Worm (Caenorhabditis elegans) whole organism, L4 larva: ENCODE data around the gene cgh-1.

Experiments used
- F49E8.2 ChIP-seq: sonication (generic microtip); optimal IDR thresholded peaks from 2 replicates; lab custom pipeline; 2016; ENCODE audit warnings: missing compliant biosample characterization, mild to moderate bottlenecking, missing genetic modification characterization, borderline replicate concordance
- R02D3.7 ChIP-seq: fragments of 150-350 bp; sonication (generic microtip); optimal IDR thresholded peaks from 3 replicates; lab custom pipeline; 2014; ENCODE audit warnings: missing biosample characterization, missing genetic modification characterization
- T20F7.1 ChIP-seq: fragments of 200-800 bp; sonication (Bioruptor generic); optimal IDR thresholded peaks from 2 replicates; lab custom pipeline; 2018; ENCODE audit warnings: mild to moderate bottlenecking, missing genetic modification characterization, missing compliant biosample characterization
- T26A8.4 ChIP-seq: fragments of 200-800 bp; sonication (Bioruptor generic); IDR thresholded peaks from 2 replicates; pipeline ENCODE4 v1.3.6; 2022; ENCODE audit warnings: missing genetic modification characterization, missing compliant biosample characterization
- Y105C5A.15 ChIP-seq: fragments of 200-800 bp; sonication (Bioruptor generic); IDR thresholded peaks from 2 replicates; pipeline ENCODE4 v1.3.6; 2022; ENCODE audit warnings: missing genetic modification characterization, missing compliant biosample characterization
- Y75B8A.6 ChIP-seq: fragments of 200-800 bp; sonication (Bioruptor generic); IDR thresholded peaks from 2 replicates; pipeline ENCODE4 v1.3.6; 2022; ENCODE audit warnings: missing genetic modification reagents, missing genetic modification characterization, missing compliant biosample characterization
- ZK337.2 ChIP-seq: fragments of 200-800 bp; sonication (Bioruptor generic); IDR thresholded peaks from 2 replicates; pipeline ENCODE4 v1.3.6; 2022; ENCODE audit warnings: missing genetic modification reagents, missing genetic modification characterization, missing compliant biosample characterization
- aha-1 ChIP-seq: fragments of 150-350 bp; peaks from one replicate; lab custom pipeline; 2014; ENCODE audit warnings: missing biosample characterization, missing genetic modification characterization
- arid-1 ChIP-seq: fragments of 200-800 bp; sonication (Bioruptor generic); conservative IDR thresholded peaks from 2 replicates; pipeline ENCODE4 v1.3.6; 2022; ENCODE audit warnings: missing genetic modification reagents, missing genetic modification characterization, missing compliant biosample characterization
- attf-4 ChIP-seq: sonication (generic microtip); optimal IDR thresholded peaks from 3 replicates; lab custom pipeline; 2017; ENCODE audit warnings: missing biosample characterization, missing genetic modification characterization
- ceh-28 ChIP-seq: fragments of 150-350 bp; optimal IDR thresholded peaks from 2 replicates; lab custom pipeline; 2014; ENCODE audit warnings: missing biosample characterization, missing genetic modification reagents, missing genetic modification characterization
- ceh-44 ChIP-seq: fragments of 200-800 bp; sonication (Bioruptor generic); IDR thresholded peaks from 2 replicates; pipeline ENCODE4 v1.3.6; 2022; ENCODE audit warnings: missing genetic modification reagents, missing genetic modification characterization, missing compliant biosample characterization
- ceh-62 ChIP-seq: sonication (generic microtip); optimal IDR thresholded peaks from 2 replicates; lab custom pipeline; 2017; ENCODE audit warnings: missing biosample characterization, missing genetic modification characterization
- ceh-82 ChIP-seq: sonication (generic microtip); optimal IDR thresholded peaks from 2 replicates; lab custom pipeline; 2017; ENCODE audit warnings: missing biosample characterization, missing genetic modification characterization
- ctbp-1 ChIP-seq: fragments of 200-800 bp; sonication (Bioruptor generic); IDR thresholded peaks from 2 replicates; pipeline ENCODE4 v1.3.6; 2022; ENCODE audit warnings: missing genetic modification reagents, missing genetic modification characterization, missing compliant biosample characterization
- daf-12 ChIP-seq: fragments of 150-350 bp; optimal IDR thresholded peaks from 2 replicates; lab custom pipeline; 2014; ENCODE audit warnings: missing biosample characterization, missing genetic modification reagents, missing genetic modification characterization
- daf-16 ChIP-seq, 3 experiments: sonication (generic microtip); optimal IDR thresholded peaks; 2 replicates each; lab custom pipeline; 2016 to 2017; ENCODE audit warnings: missing genetic modification characterization in 3 of 3, missing genetic modification reagents in 3 of 3, mild to moderate bottlenecking in 2 of 3, missing compliant biosample characterization in 2 of 3, missing biosample characterization in 1 of 3, moderate library complexity in 1 of 3
- daf-19 ChIP-seq: fragments of 200-800 bp; sonication (Bioruptor generic); conservative IDR thresholded peaks from 2 replicates; pipeline ENCODE4 v1.3.6; 2022; ENCODE audit warnings: missing genetic modification characterization, missing compliant biosample characterization
- dpl-1 ChIP-seq: fragments of 150-350 bp; optimal IDR thresholded peaks from 2 replicates; lab custom pipeline; 2014; ENCODE audit warnings: missing biosample characterization, missing genetic modification reagents, missing genetic modification characterization
- duxl-1 ChIP-seq: sonication (generic microtip); optimal IDR thresholded peaks from 2 replicates; lab custom pipeline; 2016; ENCODE audit warnings: mild to moderate bottlenecking, missing genetic modification characterization, moderate library complexity, missing compliant biosample characterization; ENCODE audit not compliant: poor library complexity
- fos-1 ChIP-seq: fragments of 150-350 bp; optimal IDR thresholded peaks from 2 replicates; lab custom pipeline; 2014; ENCODE audit warnings: missing biosample characterization, missing genetic modification characterization
- gei-8 ChIP-seq: fragments of 200-800 bp; sonication (Bioruptor generic); optimal IDR thresholded peaks from 2 replicates; lab custom pipeline; 2018; ENCODE audit warnings: mild to moderate bottlenecking, missing genetic modification characterization, missing compliant biosample characterization
- hif-1 ChIP-seq, 2 experiments: sonication (generic microtip); optimal IDR thresholded peaks; 2 replicates each; lab custom pipeline; 2016 to 2017; ENCODE audit warnings: missing compliant biosample characterization in 2 of 2, missing genetic modification characterization in 2 of 2, missing genetic modification reagents in 2 of 2, missing genotype in 2 of 2, mild to moderate bottlenecking in 1 of 2
- hlh-11 ChIP-seq: fragments of 200-800 bp; sonication (Bioruptor generic); optimal IDR thresholded peaks from 2 replicates; lab custom pipeline; 2018; ENCODE audit warnings: mild to moderate bottlenecking, missing genetic modification characterization, missing compliant biosample characterization
- lim-7 ChIP-seq: fragments of 200-800 bp; sonication (Bioruptor generic); IDR thresholded peaks from 2 replicates; pipeline ENCODE4 v1.3.6; 2022; ENCODE audit warnings: missing genetic modification characterization, missing compliant biosample characterization
- lin-13 ChIP-seq: fragments of 150-350 bp; optimal IDR thresholded peaks from 2 replicates; lab custom pipeline; 2014; ENCODE audit warnings: missing biosample characterization, missing genetic modification reagents, missing genetic modification characterization
- lin-38 ChIP-seq: fragments of 200-800 bp; sonication (Bioruptor generic); IDR thresholded peaks from 2 replicates; pipeline ENCODE4 v1.3.6; 2022; ENCODE audit warnings: missing genetic modification reagents, missing genetic modification characterization, missing compliant biosample characterization
- mdl-1 ChIP-seq, 2 experiments: fragments of 150-350 bp in 1 of 2; sonication (generic microtip) in 1 of 2; optimal IDR thresholded peaks; 2 replicates each; lab custom pipeline; 2014 to 2017; ENCODE audit warnings: missing biosample characterization in 2 of 2, missing genetic modification characterization in 2 of 2
- mep-1 ChIP-seq: fragments of 150-350 bp; sonication (generic microtip); optimal IDR thresholded peaks from 3 replicates; lab custom pipeline; 2014; ENCODE audit warnings: missing biosample characterization, missing genetic modification characterization
- mxl-3 ChIP-seq: fragments of 200-800 bp; sonication (Bioruptor generic); optimal IDR thresholded peaks from 2 replicates; lab custom pipeline; 2018; ENCODE audit warnings: mild to moderate bottlenecking, missing genetic modification characterization, missing compliant biosample characterization
- nhr-102 ChIP-seq: sonication (generic microtip); optimal IDR thresholded peaks from 2 replicates; lab custom pipeline; 2016; ENCODE audit warnings: mild to moderate bottlenecking, missing genetic modification characterization, moderate library complexity, missing compliant biosample characterization
- nhr-237 ChIP-seq: sonication (generic microtip); optimal IDR thresholded peaks from 2 replicates; lab custom pipeline; 2017; ENCODE audit warnings: missing biosample characterization, missing genetic modification characterization
- nhr-25 ChIP-seq: sonication (generic microtip); optimal IDR thresholded peaks from 2 replicates; lab custom pipeline; 2017; ENCODE audit warnings: missing genetic modification characterization, mild to moderate bottlenecking, missing compliant biosample characterization, antibody characterized with exemption, moderate library complexity, borderline replicate concordance; ENCODE audit not compliant: insufficient read depth
- nhr-28 ChIP-seq: fragments of 150-350 bp; optimal IDR thresholded peaks from 2 replicates; lab custom pipeline; 2014; ENCODE audit warnings: missing biosample characterization, missing genetic modification characterization
- nhr-42 ChIP-seq: fragments of 200-800 bp; sonication (Bioruptor generic); IDR thresholded peaks from 2 replicates; pipeline ENCODE4 v1.3.6; 2022; ENCODE audit warnings: missing genetic modification characterization, missing compliant biosample characterization
- nhr-48 ChIP-seq: sonication (generic microtip); optimal IDR thresholded peaks from 2 replicates; lab custom pipeline; 2016; ENCODE audit warnings: mild to moderate bottlenecking, missing genetic modification characterization, missing compliant biosample characterization
- nhr-77 ChIP-seq: fragments of 150-350 bp; optimal IDR thresholded peaks from 2 replicates; lab custom pipeline; 2014; ENCODE audit warnings: missing biosample characterization, missing genetic modification characterization
- pha-4 ChIP-seq, 2 experiments: fragments of 150-350 bp in 1 of 2; fragments of 200-800 bp in 1 of 2; sonication (Bioruptor generic) in 1 of 2; IDR thresholded peaks in 1 of 2; optimal IDR thresholded peaks in 1 of 2; 2 replicates each; pipeline versions ENCODE4 v1.3.6 to Lab custom; 2014 to 2022; ENCODE audit warnings: missing genetic modification characterization in 2 of 2, missing genetic modification reagents in 2 of 2, missing biosample characterization in 1 of 2, missing compliant biosample characterization in 1 of 2
- pqm-1 ChIP-seq: sonication (generic microtip); optimal IDR thresholded peaks from 2 replicates; lab custom pipeline; 2017; ENCODE audit warnings: missing biosample characterization, missing genetic modification characterization
- rbr-2 ChIP-seq: sonication (generic microtip); optimal IDR thresholded peaks from 2 replicates; lab custom pipeline; 2016; ENCODE audit warnings: missing genotype, missing genetic modification characterization, missing compliant biosample characterization
- sdz-12 ChIP-seq: fragments of 200-800 bp; sonication (Bioruptor generic); optimal IDR thresholded peaks from 2 replicates; lab custom pipeline; 2018; ENCODE audit warnings: mild to moderate bottlenecking, missing genetic modification characterization, missing compliant biosample characterization
- skn-1 ChIP-seq: fragments of 150-350 bp; optimal IDR thresholded peaks from 2 replicates; lab custom pipeline; 2014; ENCODE audit warnings: missing biosample characterization, missing genetic modification characterization
- spr-3 ChIP-seq: fragments of 200-800 bp; sonication (Bioruptor generic); optimal IDR thresholded peaks from 2 replicates; lab custom pipeline; 2018; ENCODE audit warnings: mild to moderate bottlenecking, missing genetic modification characterization, missing compliant biosample characterization
- vab-7 ChIP-seq: fragments of 200-800 bp; sonication (Bioruptor generic); IDR thresholded peaks from 2 replicates; pipeline ENCODE4 v1.3.6; 2022; ENCODE audit warnings: missing genetic modification reagents, missing genetic modification characterization, missing compliant biosample characterization
- zfp-2 ChIP-seq: sonication (generic microtip); optimal IDR thresholded peaks from 2 replicates; lab custom pipeline; 2016; ENCODE audit warnings: mild to moderate bottlenecking, missing genetic modification characterization, missing compliant biosample characterization
- zfp-3 ChIP-seq: fragments of 200-800 bp; sonication (Bioruptor generic); conservative IDR thresholded peaks from 2 replicates; pipeline ENCODE4 v1.3.6; 2022; ENCODE audit warnings: missing genetic modification reagents, missing genetic modification characterization, missing compliant biosample characterization
- zip-11 ChIP-seq: fragments of 200-800 bp; sonication (Bioruptor generic); IDR thresholded peaks from 2 replicates; pipeline ENCODE4 v1.3.6; 2022; ENCODE audit warnings: missing genetic modification characterization, missing compliant biosample characterization
- zip-2 ChIP-seq: fragments of 150-350 bp; optimal IDR thresholded peaks from 2 replicates; lab custom pipeline; 2014; ENCODE audit warnings: missing biosample characterization, missing genetic modification characterization
- ztf-11 ChIP-seq: fragments of 150-350 bp; optimal IDR thresholded peaks from 2 replicates; lab custom pipeline; 2014; ENCODE audit warnings: missing biosample characterization, missing genetic modification characterization
- ztf-7 ChIP-seq: fragments of 150-350 bp; optimal IDR thresholded peaks from 2 replicates; lab custom pipeline; 2014; ENCODE audit warnings: missing biosample characterization, missing genetic modification characterization

Gene cgh-1

ce11 chrIII:7465347-7465746, 32.3 kb downstream of the cgh-1 start, which contains the start of gene fum-1 (continued):
- TF ChIP-seq ctbp-1 (GFP tag; lab: Robert Waterston, UW): no peak
- no peak for TF ChIP-seq nhr-77 (tag; lab: Kevin White, UChicago)
- no peak for TF ChIP-seq daf-12 (tag; lab: Kevin White, UChicago)
- TF ChIP-seq sdz-12: no peak
- no peak for TF ChIP-seq pqm-1 (tag; lab: Kevin White, UChicago)
- no peak for TF ChIP-seq ZK337.2 (GFP tag; lab: Robert Waterston, UW)
- TF ChIP-seq Y105C5A.15: no peak
- no peak for TF ChIP-seq vab-7 (GFP tag; lab: Robert Waterston, UW)
- peak; percentile 40 to 91 for TF ChIP-seq mdl-1 (tag; optimal IDR thresholded peaks at IDR 0.05; lab: Kevin White, UChicago)
- TF ChIP-seq nhr-25: peak; percentile 69
- TF ChIP-seq ceh-62 (tag; lab: Kevin White, UChicago): no peak
- peak; percentile 18 for TF ChIP-seq nhr-102
- TF ChIP-seq skn-1 (tag; lab: Kevin White, UChicago): no peak
- no peak for TF ChIP-seq zip-2 (tag; lab: Kevin White, UChicago)
- peak; percentile 33 for TF ChIP-seq rbr-2 (tag; lab: Kevin White, UChicago)
- peak; percentile 69 for TF ChIP-seq mxl-3 (GFP tag; lab: Kevin White, UChicago)
- no peak for TF ChIP-seq R02D3.7 (tag; lab: Kevin White, UChicago)
- TF ChIP-seq lin-13: peak; percentile 30
- no peak for TF ChIP-seq ceh-28 (tag; lab: Kevin White, UChicago)
- TF ChIP-seq dpl-1 (GFP tag; lab: Kevin White, UChicago): peak; percentile 49
- TF ChIP-seq pha-4 (GFP tag; IDR thresholded peaks at IDR 0.05; lab: Robert Waterston, UW): no peak
- TF ChIP-seq pha-4 (tag; optimal IDR thresholded peaks at IDR 0.05; lab: Kevin White, UChicago): no peak
- peak; percentile 49 for TF ChIP-seq duxl-1 (tag; lab: Kevin White, UChicago)
- TF ChIP-seq attf-4: no peak
- no peak for TF ChIP-seq zfp-3 (GFP tag; lab: Robert Waterston, UW)
- TF ChIP-seq fos-1 (tag; lab: Kevin White, UChicago): no peak
- TF ChIP-seq nhr-48: no peak
- TF ChIP-seq, all 104 proteins: peak for 28

- TF ChIP-seq ceh-28 (tag; lab: Kevin White, UChicago): no peak
- TF ChIP-seq gei-8: no peak
- TF ChIP-seq hif-1 (tag; optimal IDR thresholded peaks at IDR 0.05; lab: Kevin White, UChicago): peak; percentile 1 to 97
- TF ChIP-seq Y75B8A.6 (GFP tag; lab: Robert Waterston, UW): no peak
- TF ChIP-seq ceh-82 (tag; lab: Kevin White, UChicago): no peak
- TF ChIP-seq lin-38 (GFP tag; lab: Robert Waterston, UW): peak; percentile 85
- TF ChIP-seq hlh-11: no peak
- no peak for TF ChIP-seq T26A8.4 (GFP tag; lab: Robert Waterston, UW)
- no peak for TF ChIP-seq daf-19 (GFP tag; lab: Robert Waterston, UW)
- no peak for TF ChIP-seq nhr-237 (tag; lab: Kevin White, UChicago)
- no peak for TF ChIP-seq spr-3 (GFP tag; lab: Kevin White, UChicago)
- TF ChIP-seq ceh-44 (GFP tag; lab: Robert Waterston, UW): no peak
- no peak for TF ChIP-seq arid-1 (GFP tag; lab: Robert Waterston, UW)
- no peak for TF ChIP-seq zip-11 (GFP tag; lab: Robert Waterston, UW)
- no peak for TF ChIP-seq rbr-2 (tag; lab: Kevin White, UChicago)
- no peak for TF ChIP-seq pha-4 (GFP tag; IDR thresholded peaks at IDR 0.05; lab: Robert Waterston, UW)
- TF ChIP-seq pha-4 (tag; optimal IDR thresholded peaks at IDR 0.05; lab: Kevin White, UChicago): peak; percentile 52
- TF ChIP-seq aha-1 (tag; lab: Kevin White, UChicago): no peak
- no peak for TF ChIP-seq lim-7 (GFP tag; lab: Robert Waterston, UW)
- TF ChIP-seq T20F7.1: no peak
- no peak for TF ChIP-seq lin-13
- no peak for TF ChIP-seq nhr-28
- no peak for TF ChIP-seq daf-16 (GFP tag; optimal IDR thresholded peaks at IDR 0.05; lab: Kevin White, UChicago)
- TF ChIP-seq daf-16 (tag; optimal IDR thresholded peaks at IDR 0.05; lab: Kevin White, UChicago): no peak
- TF ChIP-seq zfp-2 (tag; lab: Kevin White, UChicago): no peak
- no peak for TF ChIP-seq F49E8.2 (tag; lab: Kevin White, UChicago)
- no peak for TF ChIP-seq nhr-42 (GFP tag; lab: Robert Waterston, UW)
- no peak for TF ChIP-seq ztf-11 (tag; lab: Kevin White, UChicago)
- no peak for TF ChIP-seq ztf-7 (tag; lab: Kevin White, UChicago)
- peak; percentile 24 for TF ChIP-seq mep-1 (tag; lab: Kevin White, UChicago)
These were observed 34.1 kb downstream of the cgh-1 start, which contains the start of gene H14A12.3 for ce11 chrIII:7463438-7464008. Gene H14A12.3 (plus strand): TSS chrIII:7463797.
